Fruit fly (Drosophila melanogaster) whole organism, pupa: ENCODE data around the gene mub.

Experiments
- CG10348 ChIP-seq: fragments of 200-800 bp; sonication (Bioruptor generic); IDR thresholded peaks from 2 replicates; pipeline ENCODE4 v1.3.6; 2022; ENCODE audit warnings: missing biosample characterization, missing genetic modification characterization
- CG14655 ChIP-seq: fragments of 200-800 bp; sonication (Bioruptor generic); optimal IDR thresholded peaks from 3 replicates; lab custom pipeline; 2017; ENCODE audit warnings: mild to moderate bottlenecking, missing biosample characterization, missing genetic modification reagents, missing genetic modification characterization
- CG15710 ChIP-seq: fragments of 200-800 bp; sonication (Bioruptor generic); optimal IDR thresholded peaks from 2 replicates; lab custom pipeline; 2018; ENCODE audit warnings: missing biosample characterization, mild to moderate bottlenecking, missing genetic modification characterization, moderate library complexity
- CG17806 ChIP-seq: fragments of 200-800 bp; sonication (Bioruptor generic); optimal IDR thresholded peaks from 2 replicates; lab custom pipeline; 2018; ENCODE audit warnings: missing biosample characterization, mild to moderate bottlenecking, missing genetic modification characterization, moderate library complexity
- CG8159 ChIP-seq: fragments of 200-800 bp; sonication (Bioruptor generic); optimal IDR thresholded peaks from 3 replicates; lab custom pipeline; 2018; ENCODE audit warnings: missing biosample characterization, mild to moderate bottlenecking, missing genetic modification characterization, moderate library complexity
- CG8301 ChIP-seq: fragments of 200-800 bp; sonication (Bioruptor generic); optimal IDR thresholded peaks from 2 replicates; lab custom pipeline; 2018; ENCODE audit warnings: missing biosample characterization, mild to moderate bottlenecking, missing genetic modification characterization
- CG9948 ChIP-seq: fragments of 200-800 bp; sonication (Bioruptor generic); optimal IDR thresholded peaks from 2 replicates; lab custom pipeline; 2018; ENCODE audit warnings: missing biosample characterization, mild to moderate bottlenecking, missing genetic modification characterization, moderate library complexity
- D1 ChIP-seq: fragments of 200-800 bp; sonication (Bioruptor generic); optimal IDR thresholded peaks from 2 replicates; lab custom pipeline; 2018; ENCODE audit warnings: missing biosample characterization, mild to moderate bottlenecking, missing genetic modification characterization, moderate library complexity
- EcR ChIP-seq: fragments of 200-800 bp; sonication (Bioruptor generic); optimal IDR thresholded peaks from 3 replicates; lab custom pipeline; 2019; ENCODE audit warnings: missing biosample characterization, missing genetic modification characterization, mild to moderate bottlenecking, moderate library complexity, missing genetic modification reagents
- Ets98B ChIP-seq: fragments of 200-800 bp; sonication (Bioruptor generic); IDR thresholded peaks from 2 replicates; pipeline ENCODE4 v1.3.6; 2022; ENCODE audit warnings: missing biosample characterization, missing genetic modification characterization
- Pif1A ChIP-seq: fragments of 200-800 bp; sonication (Bioruptor generic); optimal IDR thresholded peaks from 3 replicates; lab custom pipeline; 2016; ENCODE audit warnings: missing biosample characterization, missing genetic modification characterization
- Snoo ChIP-seq: fragments of 200-800 bp; sonication (Bioruptor generic); optimal IDR thresholded peaks from 3 replicates; lab custom pipeline; 2017; ENCODE audit warnings: missing biosample characterization, mild to moderate bottlenecking, missing genetic modification characterization, inconsistent platforms
- fd96Ca ChIP-seq: fragments of 200-800 bp; sonication (Bioruptor generic); IDR thresholded peaks from 3 replicates; pipeline ENCODE4 v1.3.6; 2022; ENCODE audit warnings: missing biosample characterization, missing genetic modification characterization

DNA sequence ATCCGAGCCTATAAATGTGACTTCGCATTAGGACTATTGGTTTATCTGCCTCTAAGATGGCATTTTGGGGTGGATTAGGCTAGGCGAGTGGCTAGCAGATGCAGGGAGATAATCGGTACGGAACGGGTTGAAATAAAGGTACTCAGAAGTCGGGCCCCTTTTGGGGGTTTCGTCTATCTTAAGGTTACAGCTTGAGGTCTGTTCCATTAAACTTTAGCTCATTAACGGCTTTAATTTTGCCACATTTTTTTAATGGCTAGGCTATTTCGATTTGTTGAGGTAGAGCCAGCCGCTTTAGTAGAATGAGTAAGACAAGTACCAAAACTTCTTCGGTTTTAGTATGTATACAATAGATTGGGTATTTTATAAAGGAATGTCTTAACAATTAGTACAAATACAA lies 49.5 kb downstream of the mub start:
- TF ChIP-seq CG14655 (GFP tag; lab: Kevin White, UChicago) (peak; percentile 63), D1 (tag; lab: Kevin White, UChicago) (no peak), EcR (GFP tag; lab: Kevin White, UChicago) (no peak), Snoo (no peak), Pif1A (GFP tag; lab: Kevin White, UChicago) (no peak), CG8301 (tag; lab: Kevin White, UChicago) (peak; percentile 50), fd96Ca (GFP tag; lab: Robert Waterston, UW) (no peak), CG10348 (GFP tag; lab: Robert Waterston, UW) (no peak), CG9948 (peak; percentile 45), CG15710 (tag; lab: Kevin White, UChicago) (no peak), CG17806 (tag; lab: Kevin White, UChicago) (peak; percentile 9), CG8159 (tag; lab: Kevin White, UChicago) (no peak), Ets98B (GFP tag; lab: Robert Waterston, UW) (no peak)
